Worm (Caenorhabditis elegans): ENCODE measurements around the gene F53C11.5.
A peak's percentile ranks its signal among the peaks of the same experiment; 100 is the strongest.

Gene F53C11.5

DNA sequence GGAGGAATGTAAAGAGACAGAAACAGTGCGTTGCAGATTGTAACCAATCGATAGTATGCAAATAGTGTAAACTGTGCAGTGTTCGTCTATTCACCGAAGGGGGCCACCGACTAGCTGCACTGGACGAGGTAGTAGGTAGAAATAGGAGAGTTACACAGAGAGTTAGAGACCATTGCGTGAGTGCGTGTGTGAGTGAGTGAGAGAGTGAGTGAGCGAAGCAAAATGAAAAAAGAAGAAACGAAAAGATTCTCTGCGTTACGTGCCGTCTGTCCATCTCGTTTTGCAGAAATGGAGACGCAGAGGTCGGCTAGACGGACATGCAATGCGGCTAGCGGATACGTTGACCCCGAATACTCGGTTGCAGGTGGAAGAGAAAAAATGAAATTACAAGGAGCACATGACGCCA lies 21.1 kb downstream of the F53C11.5 start:
- TF ChIP-seq hmg-4 (GFP tag; optimal IDR thresholded peaks at IDR 0.05) (peak; percentile 88), scrt-1 (GFP tag; IDR thresholded peaks at IDR 0.05) (no peak), B0310.2 (tag; optimal IDR thresholded peaks at IDR 0.05) (no peak), aly-1 (tag; optimal IDR thresholded peaks at IDR 0.05) (peak; percentile 63), tbx-11 (GFP tag; IDR thresholded peaks at IDR 0.05) (no peak), F13C5.2 (tag; optimal IDR thresholded peaks at IDR 0.05) (peak; percentile 44)

DNA sequence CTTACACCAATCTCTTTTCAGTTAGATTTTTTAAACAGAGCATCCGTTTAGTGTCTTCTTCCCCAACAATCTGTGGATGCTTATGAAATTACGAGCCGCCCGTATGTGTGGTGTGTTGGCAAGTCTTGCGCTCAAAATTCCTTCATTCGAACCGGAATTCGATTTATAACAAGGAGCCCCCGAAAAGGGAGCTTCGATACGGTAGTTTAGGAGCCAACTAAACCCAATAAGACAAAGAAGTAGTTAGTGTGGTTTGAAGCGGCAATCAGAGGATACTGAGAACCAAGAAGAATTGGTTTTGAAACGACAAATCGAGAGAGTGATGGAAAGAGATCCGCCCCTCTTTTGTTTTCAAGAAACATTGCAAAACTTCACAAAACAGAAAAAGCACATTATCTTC lies 25.0 kb downstream of the F53C11.5 start:
- no peak for TF ChIP-seq hmg-4 (GFP tag; optimal IDR thresholded peaks at IDR 0.05)
- no peak for TF ChIP-seq tbx-11 (GFP tag; IDR thresholded peaks at IDR 0.05)
- TF ChIP-seq hmbx-1 (tag; optimal IDR thresholded peaks at IDR 0.05), result no peak
- no peak for TF ChIP-seq sea-1 (GFP tag; conservative IDR thresholded peaks at IDR 0.05)
- no peak for TF ChIP-seq pes-1 (GFP tag; IDR thresholded peaks at IDR 0.05)
- no peak for TF ChIP-seq flt-1 (GFP tag; IDR thresholded peaks at IDR 0.05)
- no peak for TF ChIP-seq tra-4 (tag; optimal IDR thresholded peaks at IDR 0.05)
- no peak for TF ChIP-seq B0310.2 (tag; optimal IDR thresholded peaks at IDR 0.05)
- no peak for TF ChIP-seq ceh-13 (GFP tag; optimal IDR thresholded peaks at IDR 0.05)
- TF ChIP-seq scrt-1 (GFP tag; IDR thresholded peaks at IDR 0.05), result no peak
- TF ChIP-seq hnd-1 (tag; optimal IDR thresholded peaks at IDR 0.05), result no peak
- no peak for TF ChIP-seq aly-1 (tag; optimal IDR thresholded peaks at IDR 0.05)
- no peak for TF ChIP-seq ama-1 (optimal IDR thresholded peaks at IDR 0.05)
- TF ChIP-seq ceh-36 (tag; optimal IDR thresholded peaks at IDR 0.05), result no peak
- no peak for TF ChIP-seq ets-7 (tag; optimal IDR thresholded peaks at IDR 0.05)
- TF ChIP-seq F13C5.2 (tag; optimal IDR thresholded peaks at IDR 0.05), result no peak
- TF ChIP-seq tbx-37 (GFP tag; conservative IDR thresholded peaks at IDR 0.05), result no peak

DNA sequence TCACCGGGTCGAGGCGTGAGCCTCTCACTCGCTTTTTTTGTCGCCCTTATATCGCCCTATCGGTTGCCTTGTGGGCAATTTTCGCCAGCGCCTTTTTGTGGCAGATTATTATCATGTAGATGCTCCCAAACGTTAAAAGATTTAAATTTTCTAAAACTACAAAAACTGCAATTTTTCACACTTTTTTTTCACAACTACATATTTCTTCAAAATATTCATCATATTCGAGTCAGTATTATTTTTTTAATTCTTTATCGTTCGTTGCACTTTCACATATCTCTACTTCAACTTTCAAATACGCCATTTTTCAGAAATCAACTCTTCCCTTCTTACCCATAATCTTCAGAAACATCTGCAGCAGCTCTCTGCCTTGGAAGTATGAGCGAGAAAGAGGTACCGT lies 25.6 kb downstream of the F53C11.5 start, which contains the start of gene ceh-24:
Gene ceh-24 (plus strand): TSS at position 301 of the 400 bp plus-strand sequence.
- TF ChIP-seq tbx-37 (GFP tag; conservative IDR thresholded peaks at IDR 0.05) (no peak), ama-1 (optimal IDR thresholded peaks at IDR 0.05) (no peak), sea-1 (GFP tag; conservative IDR thresholded peaks at IDR 0.05) (no peak), hnd-1 (tag; optimal IDR thresholded peaks at IDR 0.05) (no peak), ceh-13 (GFP tag; optimal IDR thresholded peaks at IDR 0.05) (no peak), tbx-11 (GFP tag; IDR thresholded peaks at IDR 0.05) (no peak), flt-1 (GFP tag; IDR thresholded peaks at IDR 0.05) (no peak), B0310.2 (tag; optimal IDR thresholded peaks at IDR 0.05) (no peak)

DNA sequence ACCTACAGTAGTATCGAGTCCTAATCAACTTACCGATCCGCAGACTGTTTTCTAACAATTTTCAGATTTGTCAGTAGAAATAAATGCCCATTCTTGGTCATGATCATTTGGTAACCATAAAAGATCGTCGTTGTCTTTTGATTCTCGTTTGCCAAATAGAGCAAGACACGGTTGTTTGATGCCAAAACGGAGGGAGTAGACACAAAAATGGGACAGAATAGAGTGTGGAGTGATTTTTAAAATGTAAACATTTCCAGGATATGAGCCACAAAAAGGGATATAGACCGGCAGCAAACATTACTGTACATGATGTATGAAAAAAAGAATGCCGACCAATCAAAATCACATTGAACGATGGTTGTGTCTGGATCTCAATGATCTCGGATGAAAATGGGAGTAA lies 29.5 kb downstream of the F53C11.5 start, which contains the start of gene F55B12.2:
Gene F55B12.2 (minus strand): TSS at position 101 of the 400 bp plus-strand sequence.
- TF ChIP-seq tbx-37 (GFP tag; conservative IDR thresholded peaks at IDR 0.05) (no peak), ceh-13 (GFP tag; optimal IDR thresholded peaks at IDR 0.05) (no peak), ceh-36 (tag; optimal IDR thresholded peaks at IDR 0.05) (no peak), hmbx-1 (tag; optimal IDR thresholded peaks at IDR 0.05) (no peak), B0310.2 (tag; optimal IDR thresholded peaks at IDR 0.05) (no peak), ets-7 (tag; optimal IDR thresholded peaks at IDR 0.05) (no peak), F13C5.2 (tag; optimal IDR thresholded peaks at IDR 0.05) (no peak), ama-1 (optimal IDR thresholded peaks at IDR 0.05) (no peak), hmg-4 (GFP tag; optimal IDR thresholded peaks at IDR 0.05) (no peak), tbx-11 (GFP tag; IDR thresholded peaks at IDR 0.05) (no peak), aly-1 (tag; optimal IDR thresholded peaks at IDR 0.05) (no peak), sea-1 (GFP tag; conservative IDR thresholded peaks at IDR 0.05) (no peak), flt-1 (GFP tag; IDR thresholded peaks at IDR 0.05) (no peak), tra-4 (tag; optimal IDR thresholded peaks at IDR 0.05) (no peak), pes-1 (GFP tag; IDR thresholded peaks at IDR 0.05) (no peak), scrt-1 (GFP tag; IDR thresholded peaks at IDR 0.05) (no peak), hnd-1 (tag; optimal IDR thresholded peaks at IDR 0.05) (no peak)

DNA sequence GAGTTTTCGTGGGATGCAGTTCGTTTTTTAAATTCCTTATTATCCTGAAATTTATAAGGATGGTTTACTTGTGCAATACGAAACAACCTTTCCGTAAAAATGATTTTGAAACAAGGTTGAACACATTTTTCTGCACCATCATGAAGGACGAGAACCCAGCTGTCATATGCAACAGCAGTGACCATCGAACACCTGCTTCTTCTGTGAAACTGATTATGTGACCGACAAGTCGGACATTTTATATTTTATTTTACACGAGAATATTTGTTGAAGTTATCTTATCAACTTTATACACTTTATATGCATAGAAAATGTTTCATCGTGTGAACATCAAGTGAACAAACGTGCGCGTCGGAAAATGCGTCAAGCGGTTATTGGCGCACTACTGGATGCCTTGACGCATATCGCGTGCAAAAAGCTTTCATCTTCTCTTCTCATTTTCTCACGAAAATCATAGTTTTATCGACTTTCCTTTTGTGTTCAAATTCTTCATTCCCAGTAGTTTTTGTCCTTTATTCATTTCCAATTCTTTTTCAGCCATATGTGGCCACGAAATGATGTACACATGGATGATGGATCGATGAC lies 31.6 kb downstream of the F53C11.5 start, which contains the start of gene sel-10:
Gene sel-10 (plus strand): TSS at position 538 of the 585 bp plus-strand sequence.
- no peak for TF ChIP-seq B0310.2 (tag; optimal IDR thresholded peaks at IDR 0.05)
- TF ChIP-seq F13C5.2 (tag; optimal IDR thresholded peaks at IDR 0.05), result peak; percentile 30

DNA sequence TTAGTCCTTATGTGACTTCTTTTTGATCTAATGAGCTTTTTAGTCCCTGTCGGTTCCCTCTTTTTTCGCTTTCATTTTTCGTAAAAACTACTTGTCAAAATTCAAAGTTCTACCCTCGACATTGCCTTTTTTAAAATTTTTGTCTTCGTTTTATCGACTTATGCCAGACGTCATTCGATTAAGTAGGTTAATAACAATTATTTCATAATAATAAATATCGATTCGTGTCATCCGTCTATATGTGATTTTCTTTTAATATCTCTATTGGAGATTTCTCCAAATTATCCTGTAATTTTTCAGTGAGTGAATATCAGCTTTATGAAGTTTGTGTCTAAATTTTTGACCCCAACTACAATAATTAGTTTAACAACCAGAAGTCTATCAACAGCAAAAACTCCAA lies 35.4 kb downstream of the F53C11.5 start, which contains the start of gene hpo-31:
Gene hpo-31 (plus strand): TSS at position 301 of the 400 bp plus-strand sequence.
- TF ChIP-seq B0310.2 (tag; optimal IDR thresholded peaks at IDR 0.05), result no peak
- TF ChIP-seq scrt-1 (GFP tag; IDR thresholded peaks at IDR 0.05), result no peak
- no peak for TF ChIP-seq tra-4 (tag; optimal IDR thresholded peaks at IDR 0.05)
- TF ChIP-seq F13C5.2 (tag; optimal IDR thresholded peaks at IDR 0.05), result no peak
- no peak for TF ChIP-seq hmbx-1 (tag; optimal IDR thresholded peaks at IDR 0.05)
- no peak for TF ChIP-seq sea-1 (GFP tag; conservative IDR thresholded peaks at IDR 0.05)
- TF ChIP-seq ceh-36 (tag; optimal IDR thresholded peaks at IDR 0.05), result no peak
- no peak for TF ChIP-seq pes-1 (GFP tag; IDR thresholded peaks at IDR 0.05)
- TF ChIP-seq tbx-37 (GFP tag; conservative IDR thresholded peaks at IDR 0.05), result no peak
- no peak for TF ChIP-seq aly-1 (tag; optimal IDR thresholded peaks at IDR 0.05)
- no peak for TF ChIP-seq hnd-1 (tag; optimal IDR thresholded peaks at IDR 0.05)
- TF ChIP-seq tbx-11 (GFP tag; IDR thresholded peaks at IDR 0.05), result no peak
- no peak for TF ChIP-seq ama-1 (optimal IDR thresholded peaks at IDR 0.05)

DNA sequence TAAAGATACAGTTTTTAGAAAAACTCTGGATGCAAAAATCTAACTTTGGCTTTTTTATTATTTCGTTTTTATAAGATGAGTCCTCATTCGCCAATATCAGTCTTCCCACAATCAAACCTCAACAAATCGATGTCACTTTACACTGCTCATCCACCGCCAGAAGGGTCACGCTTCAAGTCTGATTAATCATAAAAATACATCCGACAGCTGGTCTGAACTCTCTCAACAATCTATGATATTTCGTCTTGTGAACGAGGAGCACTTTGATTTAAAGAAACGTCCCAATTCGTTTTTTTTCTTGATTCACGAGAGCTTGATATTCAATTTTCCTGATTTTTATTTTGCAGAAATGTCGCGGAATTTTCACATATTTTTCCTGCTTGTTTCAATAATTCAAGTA lies 40.6 kb downstream of the F53C11.5 start, which contains the start of gene nrf-5:
Gene nrf-5 (plus strand): TSS at position 348 of the 400 bp plus-strand sequence.
- no peak for TF ChIP-seq pes-1 (GFP tag; IDR thresholded peaks at IDR 0.05)
- TF ChIP-seq sea-1 (GFP tag; conservative IDR thresholded peaks at IDR 0.05), result no peak
- TF ChIP-seq hmg-4 (GFP tag; optimal IDR thresholded peaks at IDR 0.05), result no peak

DNA sequence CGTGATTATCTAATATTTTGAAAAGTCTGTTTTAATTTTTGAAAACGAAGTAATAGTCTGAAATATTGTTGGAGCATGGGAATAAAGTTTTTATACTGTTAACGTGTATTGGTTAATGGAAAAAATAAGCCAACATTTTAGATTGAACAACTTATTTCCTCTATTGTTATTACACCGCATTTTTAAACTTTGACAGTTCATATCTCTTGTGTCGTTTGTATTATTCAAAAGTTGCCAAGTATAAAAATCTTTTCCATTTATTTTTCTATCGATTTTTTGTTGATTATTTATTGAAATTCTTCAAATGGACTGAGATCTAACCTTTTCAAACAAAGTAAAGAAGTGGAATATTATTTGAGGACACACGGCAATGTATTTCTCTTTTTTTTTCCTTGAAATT lies 43.5 kb downstream of the F53C11.5 start, which contains the start of gene str-165:
Gene str-165 (plus strand): TSS at position 301 of the 400 bp plus-strand sequence.
- TF ChIP-seq hmbx-1 (tag; optimal IDR thresholded peaks at IDR 0.05), result no peak
- TF ChIP-seq aly-1 (tag; optimal IDR thresholded peaks at IDR 0.05), result no peak
- TF ChIP-seq hmg-4 (GFP tag; optimal IDR thresholded peaks at IDR 0.05), result no peak
- TF ChIP-seq hnd-1 (tag; optimal IDR thresholded peaks at IDR 0.05), result no peak
- no peak for TF ChIP-seq B0310.2 (tag; optimal IDR thresholded peaks at IDR 0.05)
- no peak for TF ChIP-seq ceh-13 (GFP tag; optimal IDR thresholded peaks at IDR 0.05)
- no peak for TF ChIP-seq tra-4 (tag; optimal IDR thresholded peaks at IDR 0.05)
- TF ChIP-seq sea-1 (GFP tag; conservative IDR thresholded peaks at IDR 0.05), result no peak
- no peak for TF ChIP-seq tbx-37 (GFP tag; conservative IDR thresholded peaks at IDR 0.05)
- no peak for TF ChIP-seq scrt-1 (GFP tag; IDR thresholded peaks at IDR 0.05)
- TF ChIP-seq pes-1 (GFP tag; IDR thresholded peaks at IDR 0.05), result no peak
- TF ChIP-seq ets-7 (tag; optimal IDR thresholded peaks at IDR 0.05), result no peak
- no peak for TF ChIP-seq ama-1 (optimal IDR thresholded peaks at IDR 0.05)
- no peak for TF ChIP-seq ceh-36 (tag; optimal IDR thresholded peaks at IDR 0.05)
- TF ChIP-seq F13C5.2 (tag; optimal IDR thresholded peaks at IDR 0.05), result no peak
- no peak for TF ChIP-seq tbx-11 (GFP tag; IDR thresholded peaks at IDR 0.05)
- no peak for TF ChIP-seq flt-1 (GFP tag; IDR thresholded peaks at IDR 0.05)

Data from whole organism, early embryonic.